Fruit fly (Drosophila melanogaster) whole organism: ENCODE data around the gene Mst85C.

Source experiments
- CG8478 ChIP-seq: fragments of >200 bp; optimal IDR thresholded peaks from 2 replicates; lab custom pipeline; 2018; ENCODE audit warnings: inconsistent platforms
- Dll ChIP-seq: fragments of >200 bp; optimal IDR thresholded peaks from 2 replicates; lab custom pipeline; 2017
- EcR ChIP-seq, 2 experiments: fragments of >200 bp; optimal IDR thresholded peaks; 2 replicates each; lab custom pipeline; 2017; ENCODE audit warnings: missing biosample characterization in 2 of 2, missing genetic modification characterization in 2 of 2, missing genetic modification reagents in 2 of 2
- pan ChIP-seq: fragments of >200 bp; optimal IDR thresholded peaks from 2 replicates; lab custom pipeline; 2017
- psq ChIP-seq: fragments of >200 bp; optimal IDR thresholded peaks from 2 replicates; lab custom pipeline; 2017
- usp ChIP-seq: fragments of >200 bp; optimal IDR thresholded peaks from 2 replicates; lab custom pipeline; 2017; ENCODE audit warnings: missing biosample characterization, missing genetic modification characterization, mixed read lengths

The Mst85C gene

dm6 chr3R:9014859-9015466, 33.5 kb upstream of the Mst85C start, which contains the start of the genes Kcmf1, Sf3b5 and CG11986:
TSS of gene Kcmf1 (minus strand) at chr3R:9014909.
TSS of gene Sf3b5 (minus strand) at chr3R:9015341.
TSS of gene CG11986 (plus strand) at chr3R:9015446.
- TF ChIP-seq EcR (GFP tag; optimal IDR thresholded peaks at IDR 0.05; lab: Kevin White, UChicago) = no peak
- TF ChIP-seq psq (lab: Kevin White, UChicago) = no peak
- no peak for TF ChIP-seq Dll (lab: Kevin White, UChicago)
- TF ChIP-seq usp (GFP tag; lab: Kevin White, UChicago) = no peak
- no peak for TF ChIP-seq pan (lab: Kevin White, UChicago)
- no peak for TF ChIP-seq CG8478 (lab: Kevin White, UChicago)

- TF ChIP-seq psq (lab: Kevin White, UChicago) (no peak), Dll (lab: Kevin White, UChicago) (no peak), usp (GFP tag; lab: Kevin White, UChicago) (no peak), pan (lab: Kevin White, UChicago) (no peak), EcR (GFP tag; optimal IDR thresholded peaks at IDR 0.05; lab: Kevin White, UChicago) (no peak), CG8478 (lab: Kevin White, UChicago) (no peak)
Measured at dm6 chr3R:9016869-9017268, 31.6 kb upstream of the Mst85C start.

- TF ChIP-seq usp (GFP tag; lab: Kevin White, UChicago) (no peak), CG8478 (lab: Kevin White, UChicago) (no peak), pan (lab: Kevin White, UChicago) (no peak), Dll (lab: Kevin White, UChicago) (no peak)
Measured at dm6 chr3R:9019689-9020138, 28.7 kb upstream of the Mst85C start, which contains the start of gene tgo. TSS of gene tgo (minus strand) at chr3R:9020022.

- TF ChIP-seq usp (GFP tag; lab: Kevin White, UChicago) (no peak), psq (lab: Kevin White, UChicago) (no peak), CG8478 (lab: Kevin White, UChicago) (no peak), pan (lab: Kevin White, UChicago) (no peak), Dll (lab: Kevin White, UChicago) (no peak), EcR (GFP tag; optimal IDR thresholded peaks at IDR 0.05; lab: Kevin White, UChicago) (no peak)
Measured at dm6 chr3R:9023934-9024333, 24.5 kb upstream of the Mst85C start.

dm6 chr3R:9024835-9025510, 23.5 kb upstream of the Mst85C start:
- TF ChIP-seq EcR (GFP tag; optimal IDR thresholded peaks at IDR 0.05; lab: Kevin White, UChicago) = no peak
- no peak for TF ChIP-seq Dll (lab: Kevin White, UChicago)
- TF ChIP-seq usp (GFP tag; lab: Kevin White, UChicago) = no peak
- TF ChIP-seq pan (lab: Kevin White, UChicago) = no peak
- TF ChIP-seq CG8478 (lab: Kevin White, UChicago) = no peak
- no peak for TF ChIP-seq psq (lab: Kevin White, UChicago)

- TF ChIP-seq EcR (GFP tag; optimal IDR thresholded peaks at IDR 0.05; lab: Kevin White, UChicago) (no peak), CG8478 (lab: Kevin White, UChicago) (no peak), psq (lab: Kevin White, UChicago) (no peak), pan (lab: Kevin White, UChicago) (no peak), usp (GFP tag; lab: Kevin White, UChicago) (no peak)
Measured at dm6 chr3R:9027082-9027481, 21.4 kb upstream of the Mst85C start.

- TF ChIP-seq Dll (lab: Kevin White, UChicago) (no peak), psq (lab: Kevin White, UChicago) (no peak), usp (GFP tag; lab: Kevin White, UChicago) (no peak), CG8478 (lab: Kevin White, UChicago) (no peak), pan (lab: Kevin White, UChicago) (no peak), EcR (GFP tag; optimal IDR thresholded peaks at IDR 0.05; lab: Kevin White, UChicago) (no peak)
Measured at dm6 chr3R:9028690-9029089, 19.8 kb upstream of the Mst85C start.

dm6 chr3R:9029411-9029810, 19.0 kb upstream of the Mst85C start:
- TF ChIP-seq psq (lab: Kevin White, UChicago) (no peak), EcR (GFP tag; optimal IDR thresholded peaks at IDR 0.05; lab: Kevin White, UChicago) (no peak), usp (GFP tag; lab: Kevin White, UChicago) (no peak), Dll (lab: Kevin White, UChicago) (no peak)

- TF ChIP-seq EcR (GFP tag; optimal IDR thresholded peaks at IDR 0.05; lab: Kevin White, UChicago) (no peak), CG8478 (lab: Kevin White, UChicago) (no peak), usp (GFP tag; lab: Kevin White, UChicago) (no peak), psq (lab: Kevin White, UChicago) (no peak)
Measured at dm6 chr3R:9030006-9030749, 18.3 kb upstream of the Mst85C start.

- TF ChIP-seq CG8478 (lab: Kevin White, UChicago) (no peak), EcR (GFP tag; optimal IDR thresholded peaks at IDR 0.05; lab: Kevin White, UChicago) (no peak), psq (lab: Kevin White, UChicago) (no peak), pan (lab: Kevin White, UChicago) (no peak), usp (GFP tag; lab: Kevin White, UChicago) (no peak), Dll (lab: Kevin White, UChicago) (no peak)
Measured at dm6 chr3R:9030750-9031128, 17.7 kb upstream of the Mst85C start.
